Fruit fly (Drosophila melanogaster) whole organism, embryonic: ENCODE data around the gene Mur2B.

Experiments
- CG10431 ChIP-seq: fragments of 200-800 bp; sonication (Bioruptor generic); optimal IDR thresholded peaks from 3 replicates; lab custom pipeline; 2018; ENCODE audit warnings: missing biosample characterization, mild to moderate bottlenecking, missing genetic modification characterization
- CG12071 ChIP-seq: fragments of 200-800 bp; sonication (Bioruptor generic); optimal IDR thresholded peaks from 3 replicates; lab custom pipeline; 2018; ENCODE audit warnings: missing biosample characterization, mild to moderate bottlenecking, missing genetic modification characterization
- CG12236 ChIP-seq: fragments of 200-800 bp; sonication (Bioruptor generic); optimal IDR thresholded peaks from 2 replicates; lab custom pipeline; 2016; ENCODE audit warnings: missing biosample characterization, missing genetic modification characterization
- CG13894 ChIP-seq: fragments of 200-800 bp; sonication (Bioruptor generic); optimal IDR thresholded peaks from 3 replicates; lab custom pipeline; 2018; ENCODE audit warnings: missing biosample characterization, mild to moderate bottlenecking, missing genetic modification characterization, moderate library complexity
- CG18764 ChIP-seq: fragments of 200-800 bp; sonication (Bioruptor generic); optimal IDR thresholded peaks from 3 replicates; lab custom pipeline; 2016; ENCODE audit warnings: missing biosample characterization, missing genetic modification characterization
- CG31388 ChIP-seq: fragments of 200-800 bp; sonication (Bioruptor generic); optimal IDR thresholded peaks from 2 replicates; lab custom pipeline; 2016; ENCODE audit warnings: missing biosample characterization, missing genetic modification characterization
- CG34422 ChIP-seq: fragments of 200-800 bp; sonication (Bioruptor generic); IDR thresholded peaks from 3 replicates; pipeline ENCODE4 v1.3.6; 2022; ENCODE audit warnings: missing biosample characterization, missing genetic modification characterization
- CG5180 ChIP-seq: fragments of 200-800 bp; sonication (Bioruptor generic); optimal IDR thresholded peaks from 3 replicates; lab custom pipeline; 2017; ENCODE audit warnings: missing biosample characterization, missing genetic modification characterization, mild to moderate bottlenecking, moderate library complexity, missing genetic modification reagents
- lola ChIP-seq, 3 experiments: fragments of >200 bp in 2 of 3; fragments of 200-800 bp in 1 of 3; sonication (Bioruptor generic) in 1 of 3; optimal IDR thresholded peaks; 2 replicates each; lab custom pipeline; 2017 to 2019; ENCODE audit warnings: missing biosample characterization in 3 of 3, missing genetic modification characterization in 3 of 3, mild to moderate bottlenecking in 1 of 3, moderate library complexity in 1 of 3
- nau ChIP-seq: fragments of 200-800 bp; sonication (Bioruptor generic); optimal IDR thresholded peaks from 3 replicates; lab custom pipeline; 2017; ENCODE audit warnings: missing biosample characterization, mild to moderate bottlenecking, missing genetic modification characterization, missing genetic modification reagents
- seq ChIP-seq: fragments of 200-800 bp; sonication (Bioruptor generic); IDR thresholded peaks from 2 replicates; pipeline ENCODE4 v1.3.6; 2022; ENCODE audit warnings: missing biosample characterization, missing genetic modification characterization
- trh ChIP-seq: fragments of 200-800 bp; sonication (Bioruptor generic); optimal IDR thresholded peaks from 2 replicates; lab custom pipeline; 2016; ENCODE audit warnings: missing biosample characterization, missing genetic modification characterization

- no peak for TF ChIP-seq CG12071 (GFP tag; lab: Kevin White, UChicago)
- no peak for TF ChIP-seq nau (GFP tag; lab: Kevin White, UChicago)
- TF ChIP-seq seq (GFP tag; lab: Robert Waterston, UW): no peak
- TF ChIP-seq CG34422 (GFP tag; lab: Robert Waterston, UW): no peak
- TF ChIP-seq CG12236: no peak
- TF ChIP-seq trh (GFP tag; lab: Kevin White, UChicago): no peak
- no peak for TF ChIP-seq CG5180 (GFP tag; lab: Kevin White, UChicago)
- TF ChIP-seq CG18764 (GFP tag; lab: Kevin White, UChicago): no peak
- TF ChIP-seq CG10431 (GFP tag; lab: Kevin White, UChicago): no peak
- no peak for TF ChIP-seq CG13894
- TF ChIP-seq CG31388: no peak
- no peak for TF ChIP-seq lola (GFP tag; optimal IDR thresholded peaks at IDR 0.05; lab: Kevin White, UChicago)
Observed at dm6 chrX:1577120-1577519, 91.5 kb downstream of the Mur2B start.
